Worm (Caenorhabditis elegans) whole organism, L4 larva: ENCODE results near the gene Y48E1C.4.

Experiments used
- ama-1 ChIP-seq: fragments of 150-350 bp; optimal IDR thresholded peaks from 2 replicates; lab custom pipeline; 2014; ENCODE audit warnings: inconsistent platforms, mixed read lengths
- ceh-32 ChIP-seq: sonication (generic microtip); optimal IDR thresholded peaks from 2 replicates; lab custom pipeline; 2016; ENCODE audit warnings: mild to moderate bottlenecking, missing genetic modification characterization, missing compliant biosample characterization; ENCODE audit not compliant: poor library complexity
- fkh-10 ChIP-seq: fragments of 150-350 bp; optimal IDR thresholded peaks from 2 replicates; lab custom pipeline; 2014; ENCODE audit warnings: missing biosample characterization, missing genetic modification reagents, missing genetic modification characterization
- hmg-1.1 ChIP-seq: fragments of 200-800 bp; sonication (Bioruptor generic); IDR thresholded peaks from 2 replicates; pipeline ENCODE4 v1.3.6; 2022; ENCODE audit warnings: missing genetic modification reagents, missing genetic modification characterization, missing compliant biosample characterization
- lin-39 ChIP-seq: fragments of 150-350 bp; optimal IDR thresholded peaks from 2 replicates; lab custom pipeline; 2014; ENCODE audit warnings: missing biosample characterization, missing genetic modification reagents, missing genetic modification characterization
- lsy-2 ChIP-seq, 2 experiments: fragments of 150-350 bp in 1 of 2; sonication (generic microtip) in 1 of 2; optimal IDR thresholded peaks; 2 replicates each; lab custom pipeline; 2014 to 2017; ENCODE audit warnings: missing biosample characterization in 2 of 2, missing genetic modification characterization in 2 of 2
- nhr-10 ChIP-seq: fragments of 150-350 bp; optimal IDR thresholded peaks from 2 replicates; lab custom pipeline; 2014; ENCODE audit warnings: missing biosample characterization, missing genetic modification characterization
- nhr-28 ChIP-seq: fragments of 150-350 bp; optimal IDR thresholded peaks from 2 replicates; lab custom pipeline; 2014; ENCODE audit warnings: missing biosample characterization, missing genetic modification characterization
- nhr-76 ChIP-seq: fragments of 150-350 bp; optimal IDR thresholded peaks from 2 replicates; lab custom pipeline; 2014; ENCODE audit warnings: missing biosample characterization, missing genetic modification characterization
- pha-4 ChIP-seq, 2 experiments: fragments of 150-350 bp in 1 of 2; fragments of 200-800 bp in 1 of 2; sonication (Bioruptor generic) in 1 of 2; IDR thresholded peaks in 1 of 2; optimal IDR thresholded peaks in 1 of 2; 2 replicates each; pipeline versions ENCODE4 v1.3.6 to Lab custom; 2014 to 2022; ENCODE audit warnings: missing genetic modification characterization in 2 of 2, missing genetic modification reagents in 2 of 2, missing biosample characterization in 1 of 2, missing compliant biosample characterization in 1 of 2
- pqm-1 ChIP-seq: sonication (generic microtip); optimal IDR thresholded peaks from 2 replicates; lab custom pipeline; 2017; ENCODE audit warnings: missing biosample characterization, missing genetic modification characterization
- set-16 ChIP-seq: fragments of 200-800 bp; sonication (Bioruptor generic); IDR thresholded peaks from 2 replicates; pipeline ENCODE4 v1.3.6; 2022; ENCODE audit warnings: missing genetic modification reagents, missing genetic modification characterization, missing compliant biosample characterization
- unc-39 ChIP-seq: sonication (generic microtip); optimal IDR thresholded peaks from 2 replicates; lab custom pipeline; 2017; ENCODE audit warnings: missing biosample characterization, missing genetic modification characterization
- zfp-2 ChIP-seq: sonication (generic microtip); optimal IDR thresholded peaks from 2 replicates; lab custom pipeline; 2016; ENCODE audit warnings: mild to moderate bottlenecking, missing genetic modification characterization, missing compliant biosample characterization

DNA sequence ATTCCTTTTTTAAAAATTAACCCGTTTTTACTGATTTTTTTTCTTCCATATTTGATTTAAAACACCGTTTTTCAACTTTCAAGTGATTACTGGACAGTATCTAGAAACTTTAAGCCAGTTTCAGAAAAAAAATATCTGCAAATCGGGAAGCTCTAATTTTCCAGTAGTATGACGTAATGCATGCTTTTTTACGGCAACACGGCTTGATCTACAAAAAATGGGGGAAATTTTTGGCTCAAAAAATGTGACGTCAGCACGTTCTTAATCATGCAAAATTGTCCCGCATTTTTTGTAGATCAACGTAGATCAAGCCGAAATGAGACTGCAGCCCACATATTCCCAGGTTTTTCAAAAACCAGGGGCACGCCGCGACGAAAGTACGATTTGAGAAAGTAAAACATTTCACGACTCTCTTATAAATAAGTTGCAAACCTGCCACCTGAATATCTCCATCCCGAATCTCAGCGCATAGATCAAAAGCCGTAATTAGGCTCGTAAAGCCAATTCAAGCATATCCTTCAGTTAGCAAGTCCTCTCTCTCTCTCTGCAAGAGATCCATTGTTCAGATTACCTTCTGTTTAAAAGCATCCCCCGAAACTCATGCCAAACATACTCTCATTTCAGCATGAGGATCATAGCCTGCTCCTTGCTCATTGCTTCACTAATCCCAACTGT lies 45.3 kb upstream of the Y48E1C.4 start, which contains the start of gene E01G4.6:
- TF ChIP-seq nhr-10 (tag; lab: Kevin White, UChicago) (no peak), zfp-2 (tag; lab: Kevin White, UChicago) (no peak), pqm-1 (tag; lab: Kevin White, UChicago) (no peak), lsy-2 (tag; optimal IDR thresholded peaks at IDR 0.05; lab: Kevin White, UChicago) (no peak), ama-1 (lab: Kevin White, UChicago) (no peak), unc-39 (tag; lab: Kevin White, UChicago) (no peak), set-16 (GFP tag; lab: Robert Waterston, UW) (no peak), ceh-32 (tag; lab: Kevin White, UChicago) (no peak), hmg-1.1 (no peak), nhr-28 (tag; lab: Kevin White, UChicago) (no peak), pha-4 (GFP tag; IDR thresholded peaks at IDR 0.05; lab: Robert Waterston, UW) (no peak), pha-4 (tag; optimal IDR thresholded peaks at IDR 0.05; lab: Kevin White, UChicago) (no peak), nhr-76 (no peak), lin-39 (no peak), fkh-10 (GFP tag; lab: Kevin White, UChicago) (no peak)
